Worm (Caenorhabditis elegans): Measurements from ENCODE around the gene clec-129.

clec-129 gene

ce11 chrII:3540151-3540550 lies 31.1 kb upstream of the clec-129 start:
- no peak for TF ChIP-seq ceh-39 (tag; optimal IDR thresholded peaks at IDR 0.05)
- no peak for TF ChIP-seq ceh-83 (GFP tag; optimal IDR thresholded peaks at IDR 0.05)
- TF ChIP-seq cnd-1 (tag; optimal IDR thresholded peaks at IDR 0.05), result no peak
- TF ChIP-seq hlh-1 (tag; optimal IDR thresholded peaks at IDR 0.05), result no peak
- no peak for TF ChIP-seq pha-4 (tag; optimal IDR thresholded peaks at IDR 0.05)
- no peak for TF ChIP-seq unc-120 (tag; optimal IDR thresholded peaks at IDR 0.05; ENCODE audit: poor library complexity, severe bottlenecking)
- no peak for TF ChIP-seq sptf-1 (tag; optimal IDR thresholded peaks at IDR 0.05)
- no peak for TF ChIP-seq lin-13 (tag; optimal IDR thresholded peaks at IDR 0.05)
- TF ChIP-seq mls-2 (tag; optimal IDR thresholded peaks at IDR 0.05), result no peak

ce11 chrII:3546381-3546931 lies 24.8 kb upstream of the clec-129 start, which contains the start of gene apd-3:
Gene apd-3, minus strand, starts transcription at chrII:3546431.
- TF ChIP-seq M03D4.4 (tag; optimal IDR thresholded peaks at IDR 0.05), result no peak
- TF ChIP-seq ces-1 (GFP tag; optimal IDR thresholded peaks at IDR 0.05), result no peak

ce11 chrII:3547282-3547681 lies 24.0 kb upstream of the clec-129 start:
- TF ChIP-seq cnd-1 (tag; optimal IDR thresholded peaks at IDR 0.05), result peak; percentile 42
- TF ChIP-seq hlh-1 (tag; optimal IDR thresholded peaks at IDR 0.05), result peak; percentile 5
- no peak for TF ChIP-seq ceh-43 (GFP tag; optimal IDR thresholded peaks at IDR 0.05)
- no peak for TF ChIP-seq M03D4.4 (tag; optimal IDR thresholded peaks at IDR 0.05)
- no peak for TF ChIP-seq sptf-1 (tag; optimal IDR thresholded peaks at IDR 0.05)
- peak; percentile 10 for TF ChIP-seq ceh-83 (GFP tag; optimal IDR thresholded peaks at IDR 0.05)
- peak; percentile 68 for TF ChIP-seq unc-120 (tag; optimal IDR thresholded peaks at IDR 0.05; ENCODE audit: poor library complexity, severe bottlenecking)
- peak; percentile 34 for TF ChIP-seq mep-1 (tag; optimal IDR thresholded peaks at IDR 0.05)
- TF ChIP-seq ham-2 (GFP tag; optimal IDR thresholded peaks at IDR 0.05), result peak; percentile 45
- TF ChIP-seq ces-1 (GFP tag; optimal IDR thresholded peaks at IDR 0.05), result peak; percentile 66
- peak; percentile 1 for TF ChIP-seq drap-1 (GFP tag; optimal IDR thresholded peaks at IDR 0.05)
- no peak for TF ChIP-seq nhr-2 (tag; optimal IDR thresholded peaks at IDR 0.05)

ce11 chrII:3550352-3550751 lies 20.9 kb upstream of the clec-129 start, which contains the start of gene W10G11.19:
Gene W10G11.19, plus strand, starts transcription at chrII:3550652.
- TF ChIP-seq ztf-11 (tag; optimal IDR thresholded peaks at IDR 0.05) (no peak), sem-2 (GFP tag; optimal IDR thresholded peaks at IDR 0.05) (no peak), lin-13 (tag; optimal IDR thresholded peaks at IDR 0.05) (no peak), bed-3 (GFP tag; optimal IDR thresholded peaks at IDR 0.05) (no peak), nhr-12 (tag; optimal IDR thresholded peaks at IDR 0.05) (no peak), unc-120 (tag; optimal IDR thresholded peaks at IDR 0.05; ENCODE audit: poor library complexity, severe bottlenecking) (no peak), elt-3 (tag; optimal IDR thresholded peaks at IDR 0.05) (no peak), cnd-1 (tag; optimal IDR thresholded peaks at IDR 0.05) (no peak)

ce11 chrII:3553453-3553852 lies 17.8 kb upstream of the clec-129 start, which contains the start of gene dnc-3:
Gene dnc-3, plus strand, starts transcription at chrII:3553724.
- TF ChIP-seq mep-1 (tag; optimal IDR thresholded peaks at IDR 0.05), result peak; percentile 14
- no peak for TF ChIP-seq ceh-83 (GFP tag; optimal IDR thresholded peaks at IDR 0.05)
- peak; percentile 17 for TF ChIP-seq ceh-43 (GFP tag; optimal IDR thresholded peaks at IDR 0.05)
- TF ChIP-seq bed-3 (GFP tag; optimal IDR thresholded peaks at IDR 0.05), result no peak
- TF ChIP-seq mls-2 (tag; optimal IDR thresholded peaks at IDR 0.05), result no peak
- TF ChIP-seq lsy-2 (tag; optimal IDR thresholded peaks at IDR 0.05), result peak; percentile 29
- no peak for TF ChIP-seq nhr-2 (tag; optimal IDR thresholded peaks at IDR 0.05)
- no peak for TF ChIP-seq drap-1 (GFP tag; optimal IDR thresholded peaks at IDR 0.05)
- TF ChIP-seq sem-2 (GFP tag; optimal IDR thresholded peaks at IDR 0.05), result no peak
- no peak for TF ChIP-seq tbx-8 (GFP tag; optimal IDR thresholded peaks at IDR 0.05)
- TF ChIP-seq ces-1 (GFP tag; optimal IDR thresholded peaks at IDR 0.05), result peak; percentile 75
- TF ChIP-seq unc-120 (tag; optimal IDR thresholded peaks at IDR 0.05; ENCODE audit: poor library complexity, severe bottlenecking), result no peak
- TF ChIP-seq ceh-39 (tag; optimal IDR thresholded peaks at IDR 0.05), result no peak
- no peak for TF ChIP-seq elt-3 (tag; optimal IDR thresholded peaks at IDR 0.05)
- peak; percentile 5 for TF ChIP-seq nhr-237 (tag; optimal IDR thresholded peaks at IDR 0.05)
- no peak for TF ChIP-seq snpc-4 (tag; optimal IDR thresholded peaks at IDR 0.05)
- TF ChIP-seq ztf-11 (tag; optimal IDR thresholded peaks at IDR 0.05), result no peak
- TF ChIP-seq pha-4 (tag; optimal IDR thresholded peaks at IDR 0.05), result no peak

ce11 chrII:3554673-3555072 lies 16.6 kb upstream of the clec-129 start:
- TF ChIP-seq tbx-8 (GFP tag; optimal IDR thresholded peaks at IDR 0.05) (no peak), lin-13 (tag; optimal IDR thresholded peaks at IDR 0.05) (no peak)

ce11 chrII:3555281-3555680 lies 16.0 kb upstream of the clec-129 start:
- TF ChIP-seq zip-8 (tag; optimal IDR thresholded peaks at IDR 0.05) (no peak), lin-32 (GFP tag; optimal IDR thresholded peaks at IDR 0.05) (no peak), sem-2 (GFP tag; optimal IDR thresholded peaks at IDR 0.05) (no peak), elt-1 (tag; optimal IDR thresholded peaks at IDR 0.05; ENCODE audit: borderline replicate concordance, insufficient read depth) (no peak), cnd-1 (tag; optimal IDR thresholded peaks at IDR 0.05) (no peak)

Data from whole organism, mixed stage, embryonic.